Worm (Caenorhabditis elegans): ENCODE data around the gene pacl-1.

ce11 chrV:16269556-16269955 lies 5.7 kb downstream of the pacl-1 start, which contains the start of the genes fbxa-2 and T13F3.8:
- TF ChIP-seq fkh-10 (GFP tag; optimal IDR thresholded peaks at IDR 0.05) (no peak), nfya-1 (tag; optimal IDR thresholded peaks at IDR 0.05) (no peak), elt-4 (tag; optimal IDR thresholded peaks at IDR 0.05) (no peak), nhr-11 (tag; optimal IDR thresholded peaks at IDR 0.05) (no peak), K09A11.1 (tag; optimal IDR thresholded peaks at IDR 0.05; ENCODE audit: insufficient read depth) (no peak), syd-9 (tag; optimal IDR thresholded peaks at IDR 0.05) (no peak), ama-1 (optimal IDR thresholded peaks at IDR 0.05) (no peak)

Measured in whole organism, late embryonic.